Fruit fly (Drosophila melanogaster) whole organism, embryonic: ENCODE results near the gene LPCAT.
A peak's percentile ranks its signal among the peaks of the same experiment; 100 is the strongest.

Experiments
- BEAF-32 ChIP-seq: fragments of 200-800 bp; sonication (Bioruptor generic); optimal IDR thresholded peaks from 3 replicates; lab custom pipeline; 2017; ENCODE audit warnings: missing biosample characterization, missing genetic modification characterization, mild to moderate bottlenecking, moderate library complexity, missing genetic modification reagents
- CG10959 ChIP-seq: fragments of 200-800 bp; sonication (Bioruptor generic); IDR thresholded peaks from 2 replicates; pipeline ENCODE4 v1.3.6; 2022; ENCODE audit warnings: missing biosample characterization, missing genetic modification characterization
- CG12391 ChIP-seq: fragments of 200-800 bp; sonication (Bioruptor generic); optimal IDR thresholded peaks from 3 replicates; lab custom pipeline; 2018; ENCODE audit warnings: missing biosample characterization, mild to moderate bottlenecking, missing genetic modification characterization, moderate library complexity
- CG13424 ChIP-seq: fragments of 200-800 bp; sonication (Bioruptor generic); optimal IDR thresholded peaks from 2 replicates; lab custom pipeline; 2019; ENCODE audit warnings: missing biosample characterization, mild to moderate bottlenecking, missing genetic modification characterization, moderate library complexity
- CG13775 ChIP-seq: fragments of 200-800 bp; sonication (Bioruptor generic); optimal IDR thresholded peaks from 3 replicates; lab custom pipeline; 2017; ENCODE audit warnings: missing biosample characterization, mild to moderate bottlenecking, missing genetic modification characterization
- CG17802 ChIP-seq: fragments of 200-800 bp; sonication (Bioruptor generic); optimal IDR thresholded peaks from 2 replicates; lab custom pipeline; 2018; ENCODE audit warnings: missing biosample characterization, mild to moderate bottlenecking, missing genetic modification characterization, moderate library complexity
- CG17829 ChIP-seq: fragments of 200-800 bp; optimal IDR thresholded peaks from 2 replicates; lab custom pipeline; 2019; ENCODE audit warnings: missing biosample characterization, mild to moderate bottlenecking, missing genetic modification characterization, moderate library complexity
- CG17912 ChIP-seq: fragments of 200-800 bp; sonication (Bioruptor generic); optimal IDR thresholded peaks from 2 replicates; lab custom pipeline; 2018; ENCODE audit warnings: missing biosample characterization, mild to moderate bottlenecking, missing genetic modification characterization
- CG1832 ChIP-seq: fragments of 200-800 bp; sonication (Bioruptor generic); optimal IDR thresholded peaks from 2 replicates; lab custom pipeline; 2017; ENCODE audit warnings: missing biosample characterization, mild to moderate bottlenecking, missing genetic modification characterization, inconsistent platforms
- CG2202 ChIP-seq: fragments of 200-800 bp; sonication (Bioruptor generic); optimal IDR thresholded peaks from 2 replicates; lab custom pipeline; 2018; ENCODE audit warnings: missing biosample characterization, mild to moderate bottlenecking, missing genetic modification characterization
- CG3726 ChIP-seq: fragments of 200-800 bp; sonication (Bioruptor generic); IDR thresholded peaks from 3 replicates; pipeline ENCODE4, ENCODE4 v1.3.6; 2022; ENCODE audit warnings: missing biosample characterization, missing genetic modification characterization
- CG43689 ChIP-seq: fragments of 200-800 bp; sonication (Bioruptor generic); IDR thresholded peaks from 2 replicates; pipeline ENCODE4 v1.3.6; 2022; ENCODE audit warnings: missing biosample characterization, missing genetic modification characterization
- CG4730 ChIP-seq: fragments of 200-800 bp; sonication (Bioruptor generic); IDR thresholded peaks from 2 replicates; pipeline ENCODE4 v1.3.6; 2022; ENCODE audit warnings: missing biosample characterization, missing genetic modification characterization
- CG5953 ChIP-seq: fragments of 200-800 bp; sonication (Bioruptor generic); IDR thresholded peaks from 2 replicates; pipeline ENCODE4 v1.3.6; 2022; ENCODE audit warnings: missing biosample characterization, missing genetic modification characterization
- CG7357 ChIP-seq: fragments of 200-800 bp; sonication (Bioruptor generic); IDR thresholded peaks from 3 replicates; pipeline ENCODE4 v1.3.6; 2022; ENCODE audit warnings: missing biosample characterization, missing genetic modification characterization
- CG7963 ChIP-seq: fragments of 200-800 bp; sonication (Bioruptor generic); IDR thresholded peaks from 3 replicates; pipeline ENCODE4 v1.3.6; 2022; ENCODE audit warnings: missing biosample characterization, missing genetic modification characterization; ENCODE audit not compliant: partially characterized antibody
- CG8290 ChIP-seq, 3 experiments: fragments of 200-800 bp; sonication (Bioruptor generic); optimal IDR thresholded peaks; 2 replicates each; lab custom pipeline; 2016 to 2019; ENCODE audit warnings: missing biosample characterization in 3 of 3, missing genetic modification characterization in 3 of 3, mild to moderate bottlenecking in 2 of 3, moderate library complexity in 1 of 3
- CoRest ChIP-seq: fragments of 200-800 bp; sonication (Bioruptor generic); optimal IDR thresholded peaks from 3 replicates; lab custom pipeline; 2018; ENCODE audit warnings: missing biosample characterization, mild to moderate bottlenecking, missing genetic modification characterization, moderate library complexity
- D19B ChIP-seq: fragments of 200-800 bp; sonication (Bioruptor generic); optimal IDR thresholded peaks from 2 replicates; lab custom pipeline; 2017; ENCODE audit warnings: missing biosample characterization, mild to moderate bottlenecking, missing genetic modification characterization
- Dip2 ChIP-seq: fragments of 200-800 bp; sonication (Bioruptor generic); IDR thresholded peaks from 2 replicates; pipeline ENCODE4 v1.3.6; 2022; ENCODE audit warnings: missing biosample characterization, missing genetic modification characterization
- Dip3 ChIP-seq: fragments of 200-800 bp; sonication (Bioruptor generic); optimal IDR thresholded peaks from 3 replicates; lab custom pipeline; 2016; ENCODE audit warnings: missing biosample characterization, missing genetic modification characterization
- ERR ChIP-seq: fragments of 200-800 bp; sonication (Bioruptor generic); optimal IDR thresholded peaks from 2 replicates; lab custom pipeline; 2016; ENCODE audit warnings: missing biosample characterization, missing genetic modification characterization
- Ets65A ChIP-seq: fragments of 200-800 bp; sonication (Bioruptor generic); peaks from one replicate; lab custom pipeline; 2016; ENCODE audit warnings: missing biosample characterization, missing genetic modification characterization
- Hr51 ChIP-seq, 2 experiments: fragments of 200-800 bp; sonication (Bioruptor generic); optimal IDR thresholded peaks; 2 replicates in 1 of 2; 3 replicates in 1 of 2; lab custom pipeline; 2016 to 2018; ENCODE audit warnings: missing biosample characterization in 2 of 2, missing genetic modification characterization in 2 of 2, mild to moderate bottlenecking in 1 of 2, moderate library complexity in 1 of 2
- Hsf ChIP-seq: fragments of 200-800 bp; sonication (Bioruptor generic); optimal IDR thresholded peaks from 3 replicates; lab custom pipeline; 2016; ENCODE audit warnings: missing biosample characterization, missing genetic modification characterization
- Jarid2 ChIP-seq: fragments of 200-800 bp; sonication (Bioruptor generic); optimal IDR thresholded peaks from 3 replicates; lab custom pipeline; 2017; ENCODE audit warnings: mild to moderate bottlenecking, missing biosample characterization, missing genetic modification reagents, missing genetic modification characterization
- Lhr ChIP-seq: fragments of 200-800 bp; sonication (Bioruptor generic); optimal IDR thresholded peaks from 3 replicates; lab custom pipeline; 2017; ENCODE audit warnings: mild to moderate bottlenecking, missing biosample characterization, missing genetic modification reagents, missing genetic modification characterization
- Med ChIP-seq: fragments of 200-800 bp; sonication (Bioruptor generic); peaks from one replicate; lab custom pipeline; 2016; ENCODE audit warnings: missing biosample characterization, missing genetic modification characterization, mild to moderate bottlenecking, inconsistent platforms, moderate library complexity
- Mrtf ChIP-seq: fragments of 200-800 bp; sonication (Bioruptor generic); IDR thresholded peaks from 3 replicates; pipeline ENCODE4 v1.3.6; 2022; ENCODE audit warnings: missing biosample characterization, missing genetic modification characterization
- NC2β ChIP-seq: fragments of 200-800 bp; sonication (Bioruptor generic); optimal IDR thresholded peaks from 2 replicates; lab custom pipeline; 2016; ENCODE audit warnings: missing biosample characterization, missing genetic modification characterization
- NfI ChIP-seq: fragments of 200-800 bp; sonication (Bioruptor generic); optimal IDR thresholded peaks from 3 replicates; lab custom pipeline; 2018; ENCODE audit warnings: missing biosample characterization, mild to moderate bottlenecking, missing genetic modification characterization, moderate library complexity
- Rfx ChIP-seq: fragments of 200-800 bp; sonication (Bioruptor generic); IDR thresholded peaks from 2 replicates; pipeline ENCODE4 v1.3.6; 2022; ENCODE audit warnings: missing biosample characterization, missing genetic modification characterization
- Spps ChIP-seq: fragments of 200-800 bp; sonication (Bioruptor generic); optimal IDR thresholded peaks from 2 replicates; lab custom pipeline; 2018; ENCODE audit warnings: missing biosample characterization, mild to moderate bottlenecking, missing genetic modification characterization
- Sry-δ ChIP-seq: fragments of 200-800 bp; sonication (Bioruptor generic); optimal IDR thresholded peaks from 2 replicates; lab custom pipeline; 2016; ENCODE audit warnings: missing biosample characterization, missing genetic modification characterization
- Tbp ChIP-seq: fragments of >200 bp; optimal IDR thresholded peaks from 2 replicates; lab custom pipeline; 2018; ENCODE audit warnings: missing biosample characterization, missing genetic modification characterization
- Xbp1 ChIP-seq: fragments of 200-800 bp; sonication (Bioruptor generic); optimal IDR thresholded peaks from 3 replicates; lab custom pipeline; 2016; ENCODE audit warnings: missing biosample characterization, mild to moderate bottlenecking, missing genetic modification characterization
- cad ChIP-seq: fragments of >200 bp; optimal IDR thresholded peaks from 2 replicates; lab custom pipeline; 2017; ENCODE audit warnings: missing biosample characterization, missing genetic modification characterization
- chinmo ChIP-seq: fragments of 200-800 bp; sonication (Bioruptor generic); IDR thresholded peaks from 4 replicates; pipeline ENCODE4 v1.3.6; 2022; ENCODE audit warnings: missing biosample characterization, missing genetic modification characterization; ENCODE audit not compliant: partially characterized antibody
- dimm ChIP-seq: fragments of 200-800 bp; sonication (Bioruptor generic); IDR thresholded peaks from 2 replicates; pipeline ENCODE4 v1.3.6; 2022; ENCODE audit warnings: missing biosample characterization, missing genetic modification characterization
- dmrt99B ChIP-seq: fragments of 200-800 bp; sonication (Bioruptor generic); optimal IDR thresholded peaks from 2 replicates; lab custom pipeline; 2018; ENCODE audit warnings: missing biosample characterization, mild to moderate bottlenecking, missing genetic modification characterization, moderate library complexity
- en ChIP-seq: fragments of 200-800 bp; sonication (Bioruptor generic); optimal IDR thresholded peaks from 2 replicates; lab custom pipeline; 2016; ENCODE audit warnings: missing biosample characterization, missing genetic modification characterization
- gce ChIP-seq: fragments of 200-800 bp; sonication (Bioruptor generic); IDR thresholded peaks from 3 replicates; pipeline ENCODE4 v1.3.6; 2022; ENCODE audit warnings: missing biosample characterization, missing genetic modification characterization
- grn ChIP-seq: fragments of 200-800 bp; sonication (Bioruptor generic); optimal IDR thresholded peaks from 3 replicates; lab custom pipeline; 2017; ENCODE audit warnings: missing biosample characterization, missing genetic modification characterization
- her ChIP-seq: fragments of 200-800 bp; sonication (Bioruptor generic); optimal IDR thresholded peaks from 2 replicates; lab custom pipeline; 2016; ENCODE audit warnings: missing biosample characterization, missing genetic modification characterization
- hkb ChIP-seq, 2 experiments: fragments of 200-800 bp in 1 of 2; fragments of >200 bp in 1 of 2; sonication (Bioruptor generic) in 1 of 2; IDR thresholded peaks in 1 of 2; optimal IDR thresholded peaks in 1 of 2; 2 replicates each; pipeline versions ENCODE4 v1.3.6 to Lab custom; 2017 to 2022; ENCODE audit warnings: missing biosample characterization in 1 of 2, missing genetic modification characterization in 1 of 2
- hth ChIP-seq: fragments of >200 bp; optimal IDR thresholded peaks from 2 replicates; lab custom pipeline; 2017; ENCODE audit warnings: inconsistent platforms
- ken ChIP-seq: fragments of 200-800 bp; sonication (Bioruptor generic); IDR thresholded peaks from 3 replicates; pipeline ENCODE4 v1.3.6; 2022; ENCODE audit warnings: missing biosample characterization, missing genetic modification characterization
- pros ChIP-seq: fragments of 200-800 bp; sonication (Bioruptor generic); optimal IDR thresholded peaks from 3 replicates; lab custom pipeline; 2019; ENCODE audit warnings: missing biosample characterization, mild to moderate bottlenecking, missing genetic modification characterization, moderate library complexity
- slp2 ChIP-seq: fragments of 200-800 bp; sonication (Bioruptor generic); optimal IDR thresholded peaks from 2 replicates; lab custom pipeline; 2016; ENCODE audit warnings: missing biosample characterization, missing genetic modification characterization
- sna ChIP-seq: fragments of 200-800 bp; sonication (Bioruptor generic); IDR thresholded peaks from 2 replicates; pipeline ENCODE4 v1.3.6; 2022; ENCODE audit warnings: missing biosample characterization, missing genetic modification characterization; ENCODE audit not compliant: partially characterized antibody
- zen ChIP-seq: fragments of 200-800 bp; sonication (Bioruptor generic); optimal IDR thresholded peaks from 3 replicates; lab custom pipeline; 2018; ENCODE audit warnings: missing biosample characterization, mild to moderate bottlenecking, missing genetic modification characterization, moderate library complexity

The LPCAT gene

DNA sequence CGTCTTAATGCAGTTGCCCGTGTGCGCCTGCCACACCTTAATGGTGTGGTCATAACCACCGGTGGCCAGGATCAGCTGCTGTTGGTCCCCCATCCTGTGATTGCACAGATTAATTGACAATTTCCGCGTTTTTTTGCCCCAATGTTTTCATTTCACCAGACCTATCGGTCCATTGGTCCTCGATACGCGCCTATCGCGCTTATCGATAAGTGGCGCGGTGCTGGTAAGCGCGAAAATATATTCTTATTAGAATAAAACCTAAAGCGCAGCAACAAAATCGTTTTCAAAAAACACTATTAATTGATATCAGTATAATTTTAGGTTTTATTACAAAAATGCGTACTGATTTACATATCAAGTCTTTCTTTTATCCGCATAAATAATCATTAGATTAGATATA, 26.0 kb upstream of the LPCAT start, which contains the start of gene Lst8 (continued):
- TF ChIP-seq en (GFP tag; lab: Kevin White, UChicago) (no peak), dmrt99B (tag; lab: Kevin White, UChicago) (no peak), ERR (GFP tag; lab: Kevin White, UChicago) (no peak), CG1832 (GFP tag; lab: Kevin White, UChicago) (no peak), hkb (optimal IDR thresholded peaks at IDR 0.05; lab: Kevin White, UChicago) (no peak), hkb (GFP tag; IDR thresholded peaks at IDR 0.05; lab: Robert Waterston, UW) (no peak), Mrtf (no peak), Jarid2 (GFP tag; lab: Kevin White, UChicago) (no peak), Ets65A (GFP tag; lab: Kevin White, UChicago) (peak; percentile 84), CG13424 (no peak), CG8290 (GFP tag; optimal IDR thresholded peaks at IDR 0.05; lab: Kevin White, UChicago) (no peak), CG8290 (tag; optimal IDR thresholded peaks at IDR 0.05; lab: Kevin White, UChicago) (no peak), CG17802 (tag; lab: Kevin White, UChicago) (no peak), grn (GFP tag; lab: Kevin White, UChicago) (no peak), NfI (GFP tag; lab: Kevin White, UChicago) (no peak), CG12391 (no peak), zen (no peak), Hr51 (GFP tag; optimal IDR thresholded peaks at IDR 0.05; lab: Kevin White, UChicago) (no peak), Tbp (no peak), dimm (no peak), Lhr (no peak), ken (no peak), CG7963 (GFP tag; lab: Robert Waterston, UW) (peak; percentile 68), slp2 (GFP tag; lab: Kevin White, UChicago) (no peak), cad (GFP tag; lab: Kevin White, UChicago) (no peak), sna (GFP tag; lab: Robert Waterston, UW) (peak; percentile 71), BEAF-32 (GFP tag; lab: Kevin White, UChicago) (peak; percentile 56), Dip2 (GFP tag; lab: Robert Waterston, UW) (no peak), CG4730 (GFP tag; lab: Robert Waterston, UW) (no peak), CG43689 (no peak), pros (GFP tag; lab: Kevin White, UChicago) (no peak), Xbp1 (no peak), CG13775 (no peak), D19B (no peak), CG10959 (GFP tag; lab: Robert Waterston, UW) (no peak), CG17912 (GFP tag; lab: Kevin White, UChicago) (no peak), NC2β (no peak), chinmo (0 out of 4 replicates have a peak, but pooled peaks have one; percentile 47), Spps (tag; lab: Kevin White, UChicago) (no peak), CG5953 (GFP tag; lab: Robert Waterston, UW) (no peak), Rfx (GFP tag; lab: Robert Waterston, UW) (peak; percentile 39; the same call in 1 of the 2 replicates), CG7357 (GFP tag; lab: Robert Waterston, UW) (no peak), Sry-δ (GFP tag; lab: Kevin White, UChicago) (peak; percentile 33), hth (lab: Kevin White, UChicago) (no peak), Hsf (GFP tag; lab: Kevin White, UChicago) (no peak), CG17829 (tag; lab: Kevin White, UChicago) (no peak), CoRest (tag; lab: Kevin White, UChicago) (no peak), CG2202 (tag; lab: Kevin White, UChicago) (no peak), Dip3 (no peak), CG3726 (no peak), Med (GFP tag; lab: Kevin White, UChicago) (peak; percentile 50), her (no peak), gce (GFP tag; lab: Robert Waterston, UW) (no peak)
